Worm (Caenorhabditis elegans) whole organism, L3 larva: Measurements from ENCODE around the gene asm-2.

Experiments
- nhr-11 ChIP-seq: fragments of 150-350 bp; optimal IDR thresholded peaks from 2 replicates; lab custom pipeline; 2014; ENCODE audit warnings: missing biosample characterization, missing genetic modification characterization
- unc-39 ChIP-seq: sonication (generic microtip); optimal IDR thresholded peaks from 4 replicates; lab custom pipeline; 2017; ENCODE audit warnings: missing biosample characterization, missing genetic modification characterization
- ztf-11 ChIP-seq: fragments of 150-350 bp; optimal IDR thresholded peaks from 2 replicates; lab custom pipeline; 2014; ENCODE audit warnings: missing biosample characterization, missing genetic modification characterization

DNA sequence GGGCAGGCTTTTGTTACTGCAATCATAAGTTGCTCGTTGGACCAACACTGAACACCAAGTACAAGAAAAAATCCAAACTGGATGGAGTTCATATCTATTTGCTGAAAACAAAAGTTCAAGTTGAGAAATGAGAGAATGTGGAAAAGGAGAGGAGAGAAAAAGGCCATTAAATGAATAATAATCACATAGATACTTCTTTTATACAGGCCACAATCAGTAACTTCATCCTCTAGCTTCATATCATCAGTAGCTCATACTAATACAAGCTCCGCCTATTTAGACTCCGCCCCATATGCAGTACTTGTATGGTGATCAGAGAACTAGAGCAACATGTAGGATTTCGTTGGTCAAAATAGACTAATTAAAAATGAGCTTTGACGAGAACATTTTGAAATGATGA is 44.8 kb downstream of the asm-2 start, which contains the start of gene F38B2.2:
- TF ChIP-seq ztf-11 (tag; lab: Kevin White, UChicago): no peak
- TF ChIP-seq nhr-11 (tag; lab: Kevin White, UChicago): no peak
- TF ChIP-seq unc-39 (tag; lab: Kevin White, UChicago): no peak
